Fruit fly (Drosophila melanogaster): ENCODE results near the gene CG3339.

CG3339 gene

dm6 chr3R:27253136-27253920, 68.8 kb downstream of the CG3339 start, which contains the start of gene pll:
TSS of gene pll (minus strand) at chr3R:27253182.
- no peak for TF ChIP-seq psq (optimal IDR thresholded peaks at IDR 0.05)
- no peak for TF ChIP-seq Sin3A (optimal IDR thresholded peaks at IDR 0.05)

dm6 chr3R:27250907-27251306, 71.2 kb downstream of the CG3339 start, which contains the start of the genes TTLL6B and TfIIA-L:
TSS of gene TTLL6B (minus strand) at chr3R:27251007.
TSS of gene TfIIA-L (plus strand) at chr3R:27251112.
- TF ChIP-seq insv (optimal IDR thresholded peaks at IDR 0.05), result no peak
- TF ChIP-seq psq (optimal IDR thresholded peaks at IDR 0.05), result no peak
- no peak for TF ChIP-seq Sin3A (optimal IDR thresholded peaks at IDR 0.05)
- no peak for TF ChIP-seq Myc (optimal IDR thresholded peaks at IDR 0.05)
- no peak for TF ChIP-seq h (optimal IDR thresholded peaks at IDR 0.05)
- no peak for TF ChIP-seq ttk (optimal IDR thresholded peaks at IDR 0.05)

- TF ChIP-seq psq (optimal IDR thresholded peaks at IDR 0.05) (no peak), Myc (optimal IDR thresholded peaks at IDR 0.05) (no peak), ttk (optimal IDR thresholded peaks at IDR 0.05) (no peak)
Measured at dm6 chr3R:27247892-27248291, 74.2 kb downstream of the CG3339 start, which contains the start of gene CG5984. TSS of gene CG5984 (minus strand) at chr3R:27247992.

dm6 chr3R:27246264-27246663, 75.9 kb downstream of the CG3339 start:
- TF ChIP-seq insv (optimal IDR thresholded peaks at IDR 0.05) (no peak), ttk (optimal IDR thresholded peaks at IDR 0.05) (no peak), h (optimal IDR thresholded peaks at IDR 0.05) (no peak), Sin3A (optimal IDR thresholded peaks at IDR 0.05) (no peak)

dm6 chr3R:27245401-27245757, 76.7 kb downstream of the CG3339 start:
- TF ChIP-seq ttk (optimal IDR thresholded peaks at IDR 0.05) (no peak), Sin3A (optimal IDR thresholded peaks at IDR 0.05) (no peak), h (optimal IDR thresholded peaks at IDR 0.05) (no peak), insv (optimal IDR thresholded peaks at IDR 0.05) (no peak), psq (optimal IDR thresholded peaks at IDR 0.05) (no peak), Myc (optimal IDR thresholded peaks at IDR 0.05) (no peak)

dm6 chr3R:27244742-27245400, 77.3 kb downstream of the CG3339 start, which contains the start of gene CG18766:
TSS of gene CG18766 (minus strand) at chr3R:27245249.
- TF ChIP-seq psq (optimal IDR thresholded peaks at IDR 0.05) (no peak), h (optimal IDR thresholded peaks at IDR 0.05) (no peak), Sin3A (optimal IDR thresholded peaks at IDR 0.05) (no peak), insv (optimal IDR thresholded peaks at IDR 0.05) (no peak), Myc (optimal IDR thresholded peaks at IDR 0.05) (no peak), ttk (optimal IDR thresholded peaks at IDR 0.05) (no peak)

- TF ChIP-seq insv (optimal IDR thresholded peaks at IDR 0.05) (no peak), Myc (optimal IDR thresholded peaks at IDR 0.05) (no peak), ttk (optimal IDR thresholded peaks at IDR 0.05) (no peak), h (optimal IDR thresholded peaks at IDR 0.05) (no peak), psq (optimal IDR thresholded peaks at IDR 0.05) (no peak), Sin3A (optimal IDR thresholded peaks at IDR 0.05) (no peak)
Measured at dm6 chr3R:27244412-27244741, 77.7 kb downstream of the CG3339 start.
